Worm (Caenorhabditis elegans): Measurements from ENCODE around the gene cyn-3.

ce11 chrV:15189567-15189966 is at the start of gene cyn-3:
- peak; percentile 64 to 96 (median 65) for TF ChIP-seq lin-35 (GFP tag; optimal IDR thresholded peaks at IDR 0.05)
- TF ChIP-seq snpc-4 (GFP tag; optimal IDR thresholded peaks at IDR 0.05): peak; percentile 30
- peak; percentile 11 to 68 (median 52) for TF ChIP-seq snpc-4 (tag; optimal IDR thresholded peaks at IDR 0.05)
- TF ChIP-seq xnd-1 (tag; optimal IDR thresholded peaks at IDR 0.05): peak; percentile 30
- TF ChIP-seq Y67H2A.10 (GFP tag; conservative IDR thresholded peaks at IDR 0.05): no peak
- no peak for TF ChIP-seq F10E7.11 (tag; optimal IDR thresholded peaks at IDR 0.05)
- peak; percentile 89 for TF ChIP-seq dpl-1 (GFP tag; optimal IDR thresholded peaks at IDR 0.05)
- no peak for TF ChIP-seq ama-1 (optimal IDR thresholded peaks at IDR 0.05)
- TF ChIP-seq ama-1 (GFP tag; optimal IDR thresholded peaks at IDR 0.05): no peak
- no peak for TF ChIP-seq F22D6.2 (tag; optimal IDR thresholded peaks at IDR 0.05)
- no peak for TF ChIP-seq F52B5.7 (tag; optimal IDR thresholded peaks at IDR 0.05)
- peak; percentile 50 for TF ChIP-seq ztf-26 (tag; optimal IDR thresholded peaks at IDR 0.05)
- TF ChIP-seq Y53F4B.3 (GFP tag; IDR thresholded peaks at IDR 0.05): no peak
- TF ChIP-seq ZK185.1 (tag; optimal IDR thresholded peaks at IDR 0.05; ENCODE audit: poor library complexity, severe bottlenecking): peak; percentile 74
- TF ChIP-seq athp-1 (tag; optimal IDR thresholded peaks at IDR 0.05): no peak

Data from whole organism, young adult.